Fruit fly (Drosophila melanogaster) S2 (cell line): ENCODE measurements around the gene CG7031.

Experiments used
- CG8478 ChIP-seq: fragments of >200 bp; optimal IDR thresholded peaks from 2 replicates; lab custom pipeline; 2018
- CTCF ChIP-seq, 2 experiments: fragments of >200 bp; optimal IDR thresholded peaks; 2 replicates each; lab custom pipeline; 2018

DNA sequence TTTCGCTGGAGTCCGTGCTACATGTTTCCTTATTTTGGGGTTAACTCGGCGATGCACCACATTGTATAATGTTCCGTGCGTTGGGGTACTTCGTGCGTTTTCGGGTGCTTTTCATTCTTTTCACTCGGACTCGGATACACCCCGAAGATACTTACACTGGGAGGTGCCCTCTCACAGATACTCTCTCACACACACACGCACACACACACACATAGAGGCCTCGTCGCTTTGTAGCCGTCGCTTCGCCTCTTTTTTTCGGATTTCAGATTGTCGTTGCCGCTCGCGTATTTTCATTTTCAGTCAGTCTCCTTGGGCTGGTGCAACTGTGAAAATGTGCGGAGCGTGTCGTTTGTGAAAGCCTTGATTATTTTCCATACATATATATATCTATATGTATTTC is 22.7 kb upstream of the CG7031 start:
- TF ChIP-seq CTCF (optimal IDR thresholded peaks at IDR 0.05; lab: Kevin White, UChicago) (no peak), CG8478 (no peak)
